Worm (Caenorhabditis elegans) whole organism, L1 larva: ENCODE data around the gene eif-2Balpha.

Source experiments
- C16A3.4 ChIP-seq: fragments of 150-350 bp; optimal IDR thresholded peaks from 2 replicates; lab custom pipeline; 2014; ENCODE audit warnings: missing biosample characterization, missing genetic modification characterization
- F16B12.6 ChIP-seq: fragments of 150-350 bp; optimal IDR thresholded peaks from 2 replicates; lab custom pipeline; 2014; ENCODE audit warnings: missing biosample characterization, missing genetic modification characterization
- aha-1 ChIP-seq: fragments of 150-350 bp; optimal IDR thresholded peaks from 2 replicates; lab custom pipeline; 2014; ENCODE audit warnings: missing biosample characterization, missing genetic modification characterization
- alr-1 ChIP-seq: fragments of 200-800 bp; sonication (Bioruptor generic); optimal IDR thresholded peaks from 2 replicates; lab custom pipeline; 2018; ENCODE audit warnings: borderline replicate concordance, mild to moderate bottlenecking, missing genetic modification characterization, missing compliant biosample characterization
- ama-1 ChIP-seq: fragments of 150-350 bp; optimal IDR thresholded peaks from 2 replicates; lab custom pipeline; 2014
- blmp-1 ChIP-seq: fragments of 150-350 bp; optimal IDR thresholded peaks from 2 replicates; lab custom pipeline; 2014; ENCODE audit warnings: missing biosample characterization, missing genetic modification characterization
- ceh-63 ChIP-seq: fragments of 200-800 bp; sonication (Bioruptor generic); optimal IDR thresholded peaks from 2 replicates; lab custom pipeline; 2018; ENCODE audit warnings: mild to moderate bottlenecking, missing genetic modification characterization, missing compliant biosample characterization
- ceh-82 ChIP-seq, 3 experiments: fragments of 150-350 bp in 1 of 3; sonication (generic microtip) in 2 of 3; optimal IDR thresholded peaks; 2 replicates each; lab custom pipeline; 2014 to 2017; ENCODE audit warnings: missing biosample characterization in 3 of 3, missing genetic modification characterization in 3 of 3
- ceh-88 ChIP-seq: fragments of 200-800 bp; sonication (Bioruptor generic); IDR thresholded peaks from 2 replicates; pipeline ENCODE4 v1.3.6; 2022; ENCODE audit warnings: missing genetic modification characterization, missing compliant biosample characterization
- dpl-1 ChIP-seq, 3 experiments: fragments of 150-350 bp in 2 of 3; sonication (generic microtip) in 1 of 3; optimal IDR thresholded peaks; 2 replicates each; lab custom pipeline; 2014 to 2017; ENCODE audit warnings: missing biosample characterization in 3 of 3, missing genetic modification characterization in 3 of 3, missing genetic modification reagents in 3 of 3
- dsc-1 ChIP-seq: sonication (generic microtip); optimal IDR thresholded peaks from 2 replicates; lab custom pipeline; 2016; ENCODE audit warnings: mild to moderate bottlenecking, missing genetic modification characterization, missing compliant biosample characterization
- efl-1 ChIP-seq, 4 experiments: fragments of 150-350 bp; optimal IDR thresholded peaks in 3 of 4; peaks in 1 of 4; 1 replicate in 1 of 4; 2 replicates in 3 of 4; lab custom pipeline; 2014; ENCODE audit warnings: missing biosample characterization in 2 of 4, missing genetic modification characterization in 2 of 4, missing genetic modification reagents in 2 of 4
- elt-3 ChIP-seq, 6 experiments: fragments of 150-350 bp in 1 of 6; sonication (generic microtip); optimal IDR thresholded peaks; 2 replicates each; lab custom pipeline; 2017 to 2018; ENCODE audit warnings: missing biosample characterization in 6 of 6, missing genetic modification characterization in 6 of 6, inconsistent platforms in 1 of 6
- fkh-8 ChIP-seq: sonication (generic microtip); optimal IDR thresholded peaks from 2 replicates; lab custom pipeline; 2016; ENCODE audit warnings: mild to moderate bottlenecking, missing genetic modification characterization, missing compliant biosample characterization
- grh-1 ChIP-seq: fragments of 200-800 bp; sonication (Bioruptor generic); IDR thresholded peaks from 2 replicates; pipeline ENCODE4 v1.3.6; 2022; ENCODE audit warnings: missing genetic modification reagents, missing genetic modification characterization, missing compliant biosample characterization
- hlh-17 ChIP-seq: fragments of 200-800 bp; sonication (Bioruptor generic); optimal IDR thresholded peaks from 2 replicates; lab custom pipeline; 2018; ENCODE audit warnings: missing genetic modification characterization, mild to moderate bottlenecking, missing compliant biosample characterization, moderate library complexity, borderline replicate concordance
- isw-1 ChIP-seq: fragments of 200-800 bp; sonication (Bioruptor generic); IDR thresholded peaks from 2 replicates; pipeline ENCODE4 v1.3.6; 2022; ENCODE audit warnings: missing genetic modification characterization, missing compliant biosample characterization
- lin-14 ChIP-seq: fragments of 200-800 bp; sonication (Bioruptor generic); optimal IDR thresholded peaks from 2 replicates; lab custom pipeline; 2018; ENCODE audit warnings: mild to moderate bottlenecking, missing genetic modification characterization, moderate library complexity, missing compliant biosample characterization
- lin-15B ChIP-seq: fragments of 150-350 bp; sonication (generic microtip); optimal IDR thresholded peaks from 3 replicates; lab custom pipeline; 2014; ENCODE audit warnings: missing biosample characterization, missing genetic modification characterization
- lin-35 ChIP-seq, 2 experiments: fragments of 150-350 bp; optimal IDR thresholded peaks; 2 replicates each; lab custom pipeline; 2014; ENCODE audit warnings: missing biosample characterization in 2 of 2, missing genetic modification characterization in 2 of 2, missing genetic modification reagents in 2 of 2
- lin-39 ChIP-seq: fragments of 150-350 bp; optimal IDR thresholded peaks from 2 replicates; lab custom pipeline; 2014; ENCODE audit warnings: missing biosample characterization, missing genetic modification reagents, missing genetic modification characterization
- lir-3 ChIP-seq: sonication (generic microtip); optimal IDR thresholded peaks from 2 replicates; lab custom pipeline; 2016; ENCODE audit warnings: mild to moderate bottlenecking, missing genetic modification characterization, moderate library complexity, missing compliant biosample characterization; ENCODE audit not compliant: poor library complexity
- lsy-2 ChIP-seq, 2 experiments: fragments of 150-350 bp; optimal IDR thresholded peaks; 2 replicates each; lab custom pipeline; 2014; ENCODE audit warnings: missing biosample characterization in 2 of 2, missing genetic modification characterization in 2 of 2
- nhr-20 ChIP-seq: sonication (generic microtip); optimal IDR thresholded peaks from 2 replicates; lab custom pipeline; 2016; ENCODE audit warnings: mild to moderate bottlenecking, missing genetic modification characterization, missing compliant biosample characterization
- nhr-237 ChIP-seq: fragments of 150-350 bp; optimal IDR thresholded peaks from 2 replicates; lab custom pipeline; 2014; ENCODE audit warnings: missing biosample characterization, missing genetic modification characterization
- nhr-47 ChIP-seq: sonication (generic microtip); optimal IDR thresholded peaks from 2 replicates; lab custom pipeline; 2016; ENCODE audit warnings: mild to moderate bottlenecking, missing genetic modification characterization, moderate library complexity, missing compliant biosample characterization
- nhr-71 ChIP-seq: sonication (generic microtip); optimal IDR thresholded peaks from 2 replicates; lab custom pipeline; 2016; ENCODE audit warnings: mild to moderate bottlenecking, missing genetic modification characterization, moderate library complexity, missing compliant biosample characterization
- nhr-76 ChIP-seq: sonication (generic microtip); optimal IDR thresholded peaks from 2 replicates; lab custom pipeline; 2017; ENCODE audit warnings: missing biosample characterization, missing genetic modification characterization
- nhr-85 ChIP-seq: sonication (generic microtip); peaks from one replicate; lab custom pipeline; 2016; ENCODE audit warnings: missing genetic modification characterization, inconsistent platforms, missing compliant biosample characterization
- pag-3 ChIP-seq: sonication (generic microtip); optimal IDR thresholded peaks from 2 replicates; lab custom pipeline; 2017; ENCODE audit warnings: missing genetic modification characterization, mild to moderate bottlenecking, missing compliant biosample characterization, antibody characterized with exemption, borderline replicate concordance; ENCODE audit not compliant: insufficient read depth
- skn-1 ChIP-seq: fragments of 150-350 bp; optimal IDR thresholded peaks from 2 replicates; lab custom pipeline; 2014; ENCODE audit warnings: missing biosample characterization, missing genetic modification characterization
- snu-23 ChIP-seq: sonication (generic microtip); optimal IDR thresholded peaks from 2 replicates; lab custom pipeline; 2016; ENCODE audit warnings: missing genetic modification characterization, missing compliant biosample characterization
- tbx-2 ChIP-seq: sonication (generic microtip); optimal IDR thresholded peaks from 2 replicates; lab custom pipeline; 2016; ENCODE audit warnings: missing genetic modification characterization, missing compliant biosample characterization
- tlp-1 ChIP-seq: fragments of 150-350 bp; optimal IDR thresholded peaks from 2 replicates; lab custom pipeline; 2014; ENCODE audit warnings: missing biosample characterization, missing genetic modification characterization
- unc-130 ChIP-seq: fragments of 150-350 bp; optimal IDR thresholded peaks from 2 replicates; lab custom pipeline; 2017; ENCODE audit warnings: missing biosample characterization, missing genetic modification characterization, inconsistent platforms
- unc-86 ChIP-seq: sonication (generic microtip); optimal IDR thresholded peaks from 2 replicates; lab custom pipeline; 2016; ENCODE audit warnings: missing genetic modification characterization, missing compliant biosample characterization
- vab-15 ChIP-seq: sonication (generic microtip); optimal IDR thresholded peaks from 2 replicates; lab custom pipeline; 2017; ENCODE audit warnings: missing genotype, mild to moderate bottlenecking, missing genetic modification characterization, missing compliant biosample characterization
- xbp-1 ChIP-seq: sonication (generic microtip); optimal IDR thresholded peaks from 2 replicates; lab custom pipeline; 2016; ENCODE audit warnings: missing genetic modification characterization, missing compliant biosample characterization
- zip-4 ChIP-seq: fragments of 200-800 bp; sonication (Bioruptor generic); optimal IDR thresholded peaks from 2 replicates; lab custom pipeline; 2018; ENCODE audit warnings: mild to moderate bottlenecking, missing genetic modification characterization, moderate library complexity, missing compliant biosample characterization
- ztf-4 ChIP-seq: fragments of 150-350 bp; optimal IDR thresholded peaks from 2 replicates; lab custom pipeline; 2014; ENCODE audit warnings: missing biosample characterization, missing genetic modification characterization

Gene eif-2Balpha

DNA sequence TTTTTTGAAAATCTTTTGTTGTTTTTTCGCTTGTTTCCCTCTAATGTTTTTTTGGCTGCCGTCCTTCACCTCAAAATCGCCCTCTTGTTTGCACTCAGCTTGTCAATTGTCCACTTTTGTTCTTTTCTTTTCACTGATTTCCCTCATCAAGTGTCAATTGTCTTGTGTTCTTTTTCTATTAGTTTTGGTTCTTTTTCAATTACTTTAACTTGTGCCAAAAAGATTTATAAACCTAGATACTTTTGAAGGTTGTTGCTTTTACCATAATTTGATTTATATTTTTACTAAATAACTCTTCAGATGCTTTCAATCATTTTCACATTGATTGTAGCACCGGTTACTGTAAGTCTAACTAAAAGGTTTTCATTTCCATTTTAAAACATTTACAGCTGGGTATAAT is 25.5 kb downstream of the eif-2Balpha start, which contains the start of gene C48B4.13:
Gene C48B4.13 (plus strand): TSS at position 301 of the 400 bp plus-strand sequence.
- TF ChIP-seq nhr-20 (tag; lab: Kevin White, UChicago) (no peak), nhr-237 (tag; lab: Kevin White, UChicago) (no peak)

DNA sequence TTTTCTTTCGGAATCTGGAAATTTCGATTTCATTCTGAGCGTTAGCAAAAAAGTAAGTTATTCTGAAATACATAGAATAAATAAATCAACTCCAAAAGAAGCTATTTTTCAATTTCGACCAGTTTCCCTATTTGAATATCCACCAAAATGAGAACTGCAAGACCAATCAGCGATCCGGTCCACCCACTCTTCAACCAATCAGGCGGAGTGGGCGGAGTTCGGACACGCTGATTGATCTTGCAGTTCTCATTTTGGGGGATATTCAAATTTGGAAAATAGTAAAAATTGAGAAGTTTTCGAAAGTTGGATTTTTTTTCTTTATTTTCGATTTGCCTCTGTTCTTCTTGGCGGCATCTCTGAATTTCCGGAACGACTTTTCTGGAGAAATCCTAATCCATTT is 27.9 kb downstream of the eif-2Balpha start:
- TF ChIP-seq lir-3 (no peak), lin-35 (GFP tag; optimal IDR thresholded peaks at IDR 0.05; lab: Kevin White, UChicago) (peak; percentile 59 to 81), dpl-1 (GFP tag; optimal IDR thresholded peaks at IDR 0.05; lab: Kevin White, UChicago) (peak; percentile 66 to 77 (median 75)), lsy-2 (tag; optimal IDR thresholded peaks at IDR 0.05; lab: Kevin White, UChicago) (peak in 1 of 2 experiments; percentile 59), xbp-1 (tag; lab: Kevin White, UChicago) (peak; percentile 78), efl-1 (optimal IDR thresholded peaks at IDR 0.05; lab: Kevin White, UChicago) (peak in 1 of 2 experiments; percentile 81), efl-1 (GFP tag; optimal IDR thresholded peaks at IDR 0.05 in 1 of 2; lab: Kevin White, UChicago) (peak; percentile 84 to 98), ztf-4 (tag; lab: Kevin White, UChicago) (no peak), lin-15B (tag; lab: Kevin White, UChicago) (peak; percentile 9), tbx-2 (peak; percentile 3), ceh-63 (GFP tag; lab: Kevin White, UChicago) (no peak)

DNA sequence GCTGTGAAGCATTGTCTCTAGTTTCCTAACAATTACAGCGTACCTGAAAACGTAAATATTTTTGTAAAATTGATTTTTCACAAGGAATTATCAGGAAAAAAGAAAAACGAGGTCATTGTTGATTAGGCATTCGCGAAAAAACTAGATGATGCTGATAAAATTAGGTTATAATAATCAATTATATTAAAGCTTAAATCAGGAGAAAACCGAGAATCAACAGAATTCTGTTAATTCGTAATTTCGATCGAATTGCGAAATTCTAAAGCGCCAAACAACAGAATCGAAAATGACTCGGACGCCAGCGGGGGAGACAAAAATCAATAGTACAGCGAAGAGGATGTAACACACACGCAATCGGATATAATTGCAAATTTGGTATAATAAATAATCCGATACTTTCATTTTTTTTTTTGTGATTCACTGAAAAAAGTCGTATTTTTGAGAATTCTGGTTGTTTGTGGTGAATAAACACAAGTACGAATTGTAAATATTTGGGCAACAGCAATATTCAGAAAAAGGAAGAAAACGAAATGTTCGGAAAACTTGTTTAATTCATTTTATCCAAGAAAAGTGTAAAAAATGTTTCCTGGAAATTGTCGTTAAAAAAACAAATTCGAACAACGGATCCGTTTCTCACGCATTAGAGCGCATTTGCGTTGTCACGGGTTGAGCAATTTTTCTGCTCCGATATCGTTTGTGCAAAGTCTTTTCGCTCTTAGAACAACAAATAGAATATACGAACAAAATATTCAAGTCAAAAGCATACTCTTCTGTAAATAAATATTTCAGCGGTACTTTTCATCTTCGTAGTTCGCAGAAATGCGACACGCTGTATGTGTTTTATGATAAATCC is 37.3 kb downstream of the eif-2Balpha start, which contains the start of gene ced-7:
Gene ced-7 (minus strand): TSS at position 51 of the 853 bp plus-strand sequence.
- no peak for TF ChIP-seq isw-1 (GFP tag; lab: Robert Waterston, UW)
- TF ChIP-seq alr-1 (tag; lab: Kevin White, UChicago): no peak
- peak in 2 of 3 experiments; percentile 4 to 52 for TF ChIP-seq dpl-1 (GFP tag; optimal IDR thresholded peaks at IDR 0.05; lab: Kevin White, UChicago)
- TF ChIP-seq efl-1 (optimal IDR thresholded peaks at IDR 0.05; lab: Kevin White, UChicago): peak; percentile 30 to 39
- peak; percentile 49 to 92 for TF ChIP-seq efl-1 (GFP tag; optimal IDR thresholded peaks at IDR 0.05 in 1 of 2; lab: Kevin White, UChicago)
- no peak for TF ChIP-seq lir-3
- TF ChIP-seq xbp-1 (tag; lab: Kevin White, UChicago): no peak
- no peak for TF ChIP-seq ama-1 (lab: Kevin White, UChicago)
- no peak for TF ChIP-seq skn-1 (tag; lab: Kevin White, UChicago)
- no peak for TF ChIP-seq pag-3 (tag; lab: Kevin White, UChicago)
- peak; percentile 22 for TF ChIP-seq unc-86 (tag; lab: Kevin White, UChicago)
- TF ChIP-seq nhr-71 (tag; lab: Kevin White, UChicago): peak; percentile 46
- no peak for TF ChIP-seq unc-130 (tag; lab: Kevin White, UChicago)
- TF ChIP-seq lin-14 (GFP tag; lab: Kevin White, UChicago): peak; percentile 74
- peak; percentile 15 to 37 for TF ChIP-seq lin-35 (GFP tag; optimal IDR thresholded peaks at IDR 0.05; lab: Kevin White, UChicago)
- TF ChIP-seq snu-23: no peak
- TF ChIP-seq ceh-82 (tag; optimal IDR thresholded peaks at IDR 0.05; lab: Kevin White, UChicago): no peak
- no peak for TF ChIP-seq ceh-88 (GFP tag; lab: Robert Waterston, UW)
- peak; percentile 75 for TF ChIP-seq fkh-8 (tag; lab: Kevin White, UChicago)
- peak; percentile 26 to 52 for TF ChIP-seq lsy-2 (tag; optimal IDR thresholded peaks at IDR 0.05; lab: Kevin White, UChicago)
- peak; percentile 14 for TF ChIP-seq nhr-85
- TF ChIP-seq C16A3.4 (tag; lab: Kevin White, UChicago): peak; percentile 42
- peak; percentile 11 for TF ChIP-seq nhr-47
- TF ChIP-seq aha-1 (tag; lab: Kevin White, UChicago): no peak
- peak; percentile 9 for TF ChIP-seq nhr-20 (tag; lab: Kevin White, UChicago)
- peak; percentile 8 for TF ChIP-seq F16B12.6 (tag; lab: Kevin White, UChicago)
- peak; percentile 57 for TF ChIP-seq blmp-1
- no peak for TF ChIP-seq dsc-1 (tag; lab: Kevin White, UChicago)
- TF ChIP-seq vab-15 (tag; lab: Kevin White, UChicago): no peak
- TF ChIP-seq hlh-17: no peak
- TF ChIP-seq nhr-76 (tag; lab: Kevin White, UChicago): no peak
- no peak for TF ChIP-seq tlp-1 (tag; lab: Kevin White, UChicago)
- no peak for TF ChIP-seq grh-1 (GFP tag; lab: Robert Waterston, UW)
- no peak for TF ChIP-seq elt-3 (tag; optimal IDR thresholded peaks at IDR 0.05; lab: Kevin White, UChicago)
- TF ChIP-seq zip-4 (GFP tag; lab: Kevin White, UChicago): no peak
- TF ChIP-seq lin-39 (tag; lab: Kevin White, UChicago): no peak
